Worm (Caenorhabditis elegans): ENCODE measurements around the gene aakg-5.

Gene aakg-5

DNA sequence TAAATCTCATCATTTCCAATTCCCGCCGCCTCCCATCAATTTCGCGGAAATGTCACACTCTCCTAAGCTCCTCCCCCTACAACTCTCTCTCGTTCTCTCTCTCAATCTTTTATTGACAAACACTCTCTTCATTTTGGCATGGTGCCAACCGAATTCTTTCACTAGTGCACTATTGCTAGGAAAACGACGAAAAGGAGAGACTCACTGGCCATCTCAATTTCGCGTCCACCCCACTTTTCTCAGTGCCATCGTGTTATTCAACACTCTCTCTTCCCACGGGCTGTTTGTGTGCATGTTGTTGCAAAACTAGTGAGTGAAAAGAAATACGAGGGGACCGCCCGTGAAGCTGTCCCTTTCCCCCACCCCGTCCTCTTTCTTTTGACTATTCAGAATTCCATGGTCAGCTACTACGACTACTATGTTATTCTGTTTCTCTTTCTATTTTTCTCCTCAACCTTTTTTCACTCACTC lies 10.0 kb upstream of the aakg-5 start (continued):
- TF ChIP-seq gmeb-2 (tag; optimal IDR thresholded peaks at IDR 0.05): no peak
- peak; percentile 45 for TF ChIP-seq ceh-14 (tag; optimal IDR thresholded peaks at IDR 0.05)
- TF ChIP-seq C08G9.2 (tag; optimal IDR thresholded peaks at IDR 0.05): peak; percentile 37
- peak; percentile 4 for TF ChIP-seq pros-1 (tag; optimal IDR thresholded peaks at IDR 0.05)
- peak; percentile 36 for TF ChIP-seq tbx-2 (tag; optimal IDR thresholded peaks at IDR 0.05)
- no peak for TF ChIP-seq pag-3 (tag; optimal IDR thresholded peaks at IDR 0.05; ENCODE audit: borderline replicate concordance)
- TF ChIP-seq fax-1 (tag; optimal IDR thresholded peaks at IDR 0.05): peak; percentile 24

DNA sequence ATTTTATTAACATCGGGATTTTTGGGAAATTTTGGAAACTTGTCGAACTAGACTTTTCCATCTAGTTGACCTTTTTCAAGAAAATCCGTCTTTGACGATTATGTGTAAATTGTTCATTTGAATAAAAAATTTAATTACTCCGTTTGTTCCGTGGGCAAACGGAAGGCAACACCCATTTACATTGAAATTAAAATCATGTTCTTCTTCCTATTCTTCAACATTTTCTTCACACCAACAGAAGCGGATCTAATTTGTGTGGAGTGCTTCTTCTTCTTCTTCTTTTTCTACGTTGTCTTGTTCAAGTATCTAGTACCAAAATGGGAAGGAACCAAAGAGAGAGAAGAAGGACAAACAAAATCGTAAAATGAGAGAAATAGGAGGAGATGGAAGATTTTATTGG lies 7.5 kb upstream of the aakg-5 start:
- TF ChIP-seq unc-42 (tag; optimal IDR thresholded peaks at IDR 0.05) (peak; percentile 81), ets-4 (tag; optimal IDR thresholded peaks at IDR 0.05) (no peak), ceh-31 (tag; optimal IDR thresholded peaks at IDR 0.05) (peak; percentile 42), mec-3 (tag; optimal IDR thresholded peaks at IDR 0.05; ENCODE audit: borderline replicate concordance) (no peak), che-1 (tag; optimal IDR thresholded peaks at IDR 0.05) (no peak), ama-1 (optimal IDR thresholded peaks at IDR 0.05) (no peak), pros-1 (tag; optimal IDR thresholded peaks at IDR 0.05) (no peak)

DNA sequence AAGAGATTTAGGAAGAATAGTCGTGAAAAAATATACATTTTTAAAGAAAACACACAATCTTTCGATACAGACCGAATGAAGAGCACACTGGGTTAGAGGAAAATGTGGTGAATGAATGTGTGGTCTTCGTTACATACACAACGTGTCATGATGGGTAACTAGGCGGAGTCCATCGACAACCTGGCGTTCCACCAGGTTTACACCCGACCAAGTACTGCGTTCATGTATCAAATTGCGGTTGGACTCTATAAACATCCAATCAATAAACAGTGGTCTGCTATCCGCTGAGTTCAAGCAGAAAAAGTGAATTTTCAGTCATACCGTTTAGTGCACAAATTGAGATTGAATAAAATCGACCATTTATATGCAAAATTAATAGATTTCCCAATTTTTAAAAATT lies 6.8 kb upstream of the aakg-5 start, which contains the start of gene sdz-38:
Gene sdz-38, minus strand, starts transcription at position 101 of the 400 bp plus-strand sequence.
- no peak for TF ChIP-seq ama-1 (optimal IDR thresholded peaks at IDR 0.05)
- TF ChIP-seq ceh-45 (GFP tag; IDR thresholded peaks at IDR 0.05): no peak
- no peak for TF ChIP-seq ceh-34 (tag; optimal IDR thresholded peaks at IDR 0.05)
- no peak for TF ChIP-seq C38D4.7 (GFP tag; optimal IDR thresholded peaks at IDR 0.05)
- no peak for TF ChIP-seq hlh-15 (tag; optimal IDR thresholded peaks at IDR 0.05)
- no peak for TF ChIP-seq ets-4 (tag; optimal IDR thresholded peaks at IDR 0.05)
- no peak for TF ChIP-seq ceh-31 (tag; optimal IDR thresholded peaks at IDR 0.05)
- no peak for TF ChIP-seq odd-2 (tag; optimal IDR thresholded peaks at IDR 0.05)

- no peak for TF ChIP-seq hlh-8 (tag; optimal IDR thresholded peaks at IDR 0.05)
These were observed 5.2 kb upstream of the aakg-5 start, which contains the start of gene ZK892.6 for ce11 chrII:9980077-9980631. Gene ZK892.6 (minus strand): TSS chrII:9980127.

DNA sequence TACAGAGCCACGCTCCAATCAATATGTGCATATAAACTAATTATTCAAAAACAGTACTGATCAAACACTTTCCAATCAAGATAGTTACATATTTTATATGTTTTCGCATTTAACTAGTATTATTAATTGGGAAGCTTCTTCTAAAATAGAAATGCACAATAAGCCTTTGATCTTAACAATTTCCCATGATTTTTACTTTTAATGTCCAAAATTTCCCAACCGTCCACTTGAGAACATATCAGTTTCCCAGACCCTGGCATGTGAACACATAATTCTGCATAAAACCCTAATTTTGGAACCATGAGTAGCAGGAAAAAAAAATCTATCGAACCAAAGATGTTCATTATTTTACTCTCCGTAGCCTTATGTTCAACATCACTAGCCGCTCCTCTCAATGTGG lies 1.5 kb upstream of the aakg-5 start, which contains the start of gene R53.8:
Gene R53.8, plus strand, starts transcription at position 301 of the 400 bp plus-strand sequence.
- TF ChIP-seq unc-42 (tag; optimal IDR thresholded peaks at IDR 0.05) (no peak), C38D4.7 (GFP tag; optimal IDR thresholded peaks at IDR 0.05) (no peak), ztf-16 (tag; optimal IDR thresholded peaks at IDR 0.05) (no peak), ceh-19 (GFP tag; optimal IDR thresholded peaks at IDR 0.05) (no peak)

- TF ChIP-seq madf-2 (tag; optimal IDR thresholded peaks at IDR 0.05) (no peak), elt-2 (tag; optimal IDR thresholded peaks at IDR 0.05) (peak; percentile 65)
These were observed 715 bp downstream of the aakg-5 start for ce11 chrII:9974210-9974609.

- TF ChIP-seq unc-42 (tag; optimal IDR thresholded peaks at IDR 0.05) (no peak), unc-86 (tag; optimal IDR thresholded peaks at IDR 0.05) (no peak), C08G9.2 (tag; optimal IDR thresholded peaks at IDR 0.05) (no peak), ets-4 (tag; optimal IDR thresholded peaks at IDR 0.05) (no peak), ceh-19 (GFP tag; optimal IDR thresholded peaks at IDR 0.05) (no peak)
These were observed 4.4 kb downstream of the aakg-5 start, which contains the start of gene R53.5 for ce11 chrII:9970438-9971092. Gene R53.5 (minus strand): TSS chrII:9970488.

ce11 chrII:9967999-9968706 lies 6.8 kb downstream of the aakg-5 start, which contains the start of the genes R53.4 and psf-1:
Gene R53.4 (minus strand): TSS chrII:9968049.
Gene psf-1 (plus strand): TSS chrII:9968673.
- TF ChIP-seq unc-42 (tag; optimal IDR thresholded peaks at IDR 0.05) (peak; percentile 25), tbx-7 (tag; optimal IDR thresholded peaks at IDR 0.05) (peak; percentile 50), lin-11 (tag; optimal IDR thresholded peaks at IDR 0.05) (no peak), C08G9.2 (tag; optimal IDR thresholded peaks at IDR 0.05) (peak; percentile 74), zip-5 (tag; optimal IDR thresholded peaks at IDR 0.05) (no peak), tbx-2 (tag; optimal IDR thresholded peaks at IDR 0.05) (peak; percentile 83), ceh-34 (tag; optimal IDR thresholded peaks at IDR 0.05) (no peak), ceh-31 (tag; optimal IDR thresholded peaks at IDR 0.05) (peak; percentile 86), elt-2 (tag; optimal IDR thresholded peaks at IDR 0.05) (peak; percentile 20), ahr-1 (tag; optimal IDR thresholded peaks at IDR 0.05) (peak; percentile 21), hlh-8 (tag; optimal IDR thresholded peaks at IDR 0.05) (peak; percentile 43), ets-4 (tag; optimal IDR thresholded peaks at IDR 0.05) (peak; percentile 69), ama-1 (optimal IDR thresholded peaks at IDR 0.05) (no peak), ceh-2 (tag; optimal IDR thresholded peaks at IDR 0.05) (peak; percentile 75), pax-1 (tag; optimal IDR thresholded peaks at IDR 0.05) (no peak), F13H6.1 (tag; optimal IDR thresholded peaks at IDR 0.05) (no peak), pros-1 (tag; optimal IDR thresholded peaks at IDR 0.05) (no peak)

All from whole organism, late embryonic.